Worm (Caenorhabditis elegans): ENCODE data around the gene M57.1.

Gene M57.1

DNA sequence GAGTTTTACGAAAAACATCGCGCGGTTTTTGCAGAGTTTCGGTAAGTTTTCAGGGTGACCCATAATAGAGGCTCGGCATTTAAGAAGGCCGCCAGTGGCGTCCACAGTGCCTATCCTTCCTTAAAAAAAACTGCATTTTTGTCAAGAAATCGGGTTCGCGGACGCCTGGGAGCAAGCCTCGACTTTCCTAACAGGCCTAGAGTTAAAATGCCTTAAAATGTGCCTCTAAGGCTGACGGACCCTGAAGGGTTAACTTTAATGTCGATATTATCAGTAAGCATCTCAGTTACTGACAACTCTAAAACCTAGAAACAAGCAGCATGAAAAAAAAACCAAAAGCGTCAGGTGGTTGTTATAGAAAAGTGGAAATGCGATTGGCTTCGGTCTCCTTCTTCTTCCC, 26.9 kb downstream of the M57.1 start:
- TF ChIP-seq elt-2 (tag; optimal IDR thresholded peaks at IDR 0.05), result no peak
- no peak for TF ChIP-seq K09A11.1 (tag; optimal IDR thresholded peaks at IDR 0.05; ENCODE audit: insufficient read depth)
- TF ChIP-seq dve-1 (tag; optimal IDR thresholded peaks at IDR 0.05), result no peak
- no peak for TF ChIP-seq zip-5 (tag; optimal IDR thresholded peaks at IDR 0.05)
- TF ChIP-seq pqm-1 (tag; optimal IDR thresholded peaks at IDR 0.05), result no peak
- TF ChIP-seq sox-4 (tag; optimal IDR thresholded peaks at IDR 0.05), result no peak
- TF ChIP-seq eyg-1 (tag; optimal IDR thresholded peaks at IDR 0.05), result no peak
- TF ChIP-seq lin-11 (tag; optimal IDR thresholded peaks at IDR 0.05), result no peak
- no peak for TF ChIP-seq ceh-9 (tag; optimal IDR thresholded peaks at IDR 0.05)

DNA sequence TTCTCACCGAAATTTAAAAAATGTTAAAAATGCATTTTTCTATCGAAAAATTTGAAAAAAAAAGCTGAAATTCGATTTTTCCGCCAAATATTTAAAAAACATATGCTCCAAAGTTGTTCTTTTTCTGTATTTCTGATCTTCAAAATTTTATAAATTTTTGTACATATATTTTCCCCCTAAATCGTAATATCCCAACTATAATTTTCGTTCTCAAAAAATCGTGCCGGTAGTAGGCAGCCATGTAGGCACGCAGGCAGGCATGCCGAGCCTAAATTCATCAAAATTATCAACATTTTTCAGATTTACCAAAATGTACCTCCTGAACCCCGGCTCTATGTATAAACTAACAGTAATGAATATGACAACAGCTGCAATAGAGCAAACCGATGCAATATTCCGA, 32.6 kb downstream of the M57.1 start, which contains the start of gene sre-5:
Gene sre-5, plus strand, starts transcription at position 301 of the 400 bp plus-strand sequence.
- TF ChIP-seq ceh-31 (tag; optimal IDR thresholded peaks at IDR 0.05), result no peak
- TF ChIP-seq madf-2 (tag; optimal IDR thresholded peaks at IDR 0.05), result no peak
- no peak for TF ChIP-seq unc-42 (tag; optimal IDR thresholded peaks at IDR 0.05)
- TF ChIP-seq ceh-48 (tag; optimal IDR thresholded peaks at IDR 0.05), result no peak
- no peak for TF ChIP-seq ztf-16 (tag; optimal IDR thresholded peaks at IDR 0.05)
- TF ChIP-seq ceh-30 (tag; optimal IDR thresholded peaks at IDR 0.05), result no peak

DNA sequence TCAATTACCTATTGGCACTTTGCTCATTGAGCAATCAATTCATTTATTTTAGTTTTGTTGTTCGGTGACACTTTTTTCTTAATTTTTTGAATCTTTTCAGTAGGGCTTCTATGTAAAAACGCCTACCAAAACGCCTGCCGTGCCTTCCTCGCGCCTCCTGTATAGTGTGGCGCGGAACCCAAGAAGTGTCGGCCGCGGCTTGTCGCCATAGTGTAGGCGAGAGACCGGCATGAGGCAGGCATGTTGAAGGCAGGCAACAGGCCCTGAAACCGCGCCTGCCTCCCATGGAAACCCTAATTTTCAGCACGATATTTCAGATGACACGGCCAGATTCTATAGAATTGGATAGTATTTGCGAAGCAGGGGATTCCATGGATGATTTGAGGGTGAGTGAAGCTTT, 36.3 kb downstream of the M57.1 start, which contains the start of gene otpl-1:
Gene otpl-1, plus strand, starts transcription at position 372 of the 400 bp plus-strand sequence.
- TF ChIP-seq mec-3 (tag; optimal IDR thresholded peaks at IDR 0.05; ENCODE audit: borderline replicate concordance), result no peak
- TF ChIP-seq nhr-232 (tag; optimal IDR thresholded peaks at IDR 0.05), result no peak
- no peak for TF ChIP-seq dve-1 (tag; optimal IDR thresholded peaks at IDR 0.05)
- TF ChIP-seq pha-4 (tag; optimal IDR thresholded peaks at IDR 0.05), result no peak
- no peak for TF ChIP-seq madf-2 (tag; optimal IDR thresholded peaks at IDR 0.05)
- TF ChIP-seq npax-4 (tag; optimal IDR thresholded peaks at IDR 0.05), result no peak
- TF ChIP-seq lim-6 (tag; optimal IDR thresholded peaks at IDR 0.05), result no peak
- TF ChIP-seq zip-5 (tag; optimal IDR thresholded peaks at IDR 0.05), result no peak
- no peak for TF ChIP-seq dmd-4 (tag; optimal IDR thresholded peaks at IDR 0.05; ENCODE audit: borderline replicate concordance)
- TF ChIP-seq odd-2 (tag; optimal IDR thresholded peaks at IDR 0.05), result no peak
- no peak for TF ChIP-seq pha-2 (tag; optimal IDR thresholded peaks at IDR 0.05)

DNA sequence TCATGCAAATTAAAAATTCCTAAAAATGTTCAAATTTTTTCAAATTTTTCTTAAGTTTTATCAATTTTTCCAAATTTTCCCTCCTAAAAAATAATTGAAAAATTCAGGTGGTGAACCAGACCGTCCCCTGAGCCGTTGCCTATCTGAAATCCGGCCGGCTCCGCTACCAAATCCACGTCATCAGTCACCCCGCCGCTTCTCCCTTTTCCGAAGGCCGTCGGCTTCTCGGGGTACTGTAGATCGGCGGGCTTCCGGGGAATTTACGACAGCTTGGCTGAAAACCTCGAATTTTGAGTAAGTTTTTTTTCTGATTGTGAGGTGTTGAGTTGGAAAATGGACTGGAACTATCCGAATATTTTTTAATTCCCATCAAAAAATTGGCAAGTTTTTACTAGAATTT, 38.3 kb downstream of the M57.1 start:
- TF ChIP-seq ceh-14 (tag; optimal IDR thresholded peaks at IDR 0.05) (no peak), unc-55 (GFP tag; optimal IDR thresholded peaks at IDR 0.05) (no peak), fkh-6 (tag; optimal IDR thresholded peaks at IDR 0.05) (no peak)

DNA sequence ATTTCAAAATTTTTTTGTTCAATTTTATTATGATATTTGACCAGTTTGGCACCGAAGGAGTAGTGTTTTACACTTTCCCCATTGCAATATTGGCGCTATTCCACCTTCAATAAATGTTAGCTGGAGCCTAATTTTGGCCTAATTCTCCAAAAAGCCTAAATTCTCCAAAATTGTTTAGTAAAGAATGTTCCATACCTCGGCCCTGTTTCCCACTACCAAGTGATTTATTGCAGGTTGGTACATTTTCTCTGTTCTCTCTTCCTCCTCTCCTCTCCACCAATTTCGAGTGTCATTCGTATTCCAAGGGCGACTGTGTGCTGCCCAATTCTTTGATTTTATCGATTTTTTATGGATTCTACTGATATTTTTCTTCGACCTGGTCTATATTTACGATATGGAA, 45.9 kb downstream of the M57.1 start, which contains the start of gene Y37E11B.2:
Gene Y37E11B.2, plus strand, starts transcription at position 301 of the 400 bp plus-strand sequence.
- TF ChIP-seq unc-42 (tag; optimal IDR thresholded peaks at IDR 0.05) (no peak), tbx-7 (tag; optimal IDR thresholded peaks at IDR 0.05) (no peak), elt-4 (tag; optimal IDR thresholded peaks at IDR 0.05) (no peak), che-1 (tag; optimal IDR thresholded peaks at IDR 0.05) (no peak), sox-4 (tag; optimal IDR thresholded peaks at IDR 0.05) (no peak), nfya-1 (tag; optimal IDR thresholded peaks at IDR 0.05) (no peak), sdc-2 (tag; optimal IDR thresholded peaks at IDR 0.05) (no peak), gmeb-2 (tag; optimal IDR thresholded peaks at IDR 0.05) (no peak), ceh-34 (tag; optimal IDR thresholded peaks at IDR 0.05) (no peak), tbx-2 (tag; optimal IDR thresholded peaks at IDR 0.05) (no peak), sox-2 (GFP tag; IDR thresholded peaks at IDR 0.05) (no peak), hlh-8 (tag; optimal IDR thresholded peaks at IDR 0.05) (no peak)

Measured in whole organism, late embryonic.